Fruit fly (Drosophila melanogaster) whole organism, prepupa: ENCODE results near the gene Sp1.

ENCODE experiments used
- Blimp-1 ChIP-seq: fragments of 200-800 bp; sonication (Bioruptor generic); optimal IDR thresholded peaks from 3 replicates; lab custom pipeline; 2017; ENCODE audit warnings: missing biosample characterization, missing genetic modification characterization, mild to moderate bottlenecking, moderate library complexity, missing genetic modification reagents
- CG10631 ChIP-seq: fragments of 200-800 bp; sonication (Bioruptor generic); optimal IDR thresholded peaks from 2 replicates; lab custom pipeline; 2016; ENCODE audit warnings: missing biosample characterization, missing genetic modification characterization
- CG11294 ChIP-seq: fragments of 200-800 bp; sonication (Bioruptor generic); IDR thresholded peaks from 2 replicates; pipeline ENCODE4 v1.3.6; 2022; ENCODE audit warnings: missing biosample characterization, missing genetic modification characterization
- CG15336 ChIP-seq: fragments of 200-800 bp; sonication (Bioruptor generic); IDR thresholded peaks from 2 replicates; pipeline ENCODE4 v1.3.6; 2022; ENCODE audit warnings: missing biosample characterization, missing genetic modification characterization
- CG1621 ChIP-seq: fragments of 200-800 bp; sonication (Bioruptor generic); optimal IDR thresholded peaks from 3 replicates; lab custom pipeline; 2018; ENCODE audit warnings: missing biosample characterization, mild to moderate bottlenecking, missing genetic modification characterization
- CG16779 ChIP-seq: fragments of 200-800 bp; sonication (Bioruptor generic); optimal IDR thresholded peaks from 3 replicates; lab custom pipeline; 2017; ENCODE audit warnings: missing biosample characterization, mild to moderate bottlenecking, missing genetic modification characterization
- CG3032 ChIP-seq: fragments of 200-800 bp; optimal IDR thresholded peaks from 2 replicates; lab custom pipeline; 2019; ENCODE audit warnings: missing biosample characterization, mild to moderate bottlenecking, missing genetic modification characterization, moderate library complexity
- CG31627 ChIP-seq: fragments of 200-800 bp; sonication (Bioruptor generic); optimal IDR thresholded peaks from 3 replicates; lab custom pipeline; 2016; ENCODE audit warnings: missing biosample characterization, missing genetic modification characterization
- CG32006 ChIP-seq: fragments of 200-800 bp; sonication (Bioruptor generic); optimal IDR thresholded peaks from 3 replicates; lab custom pipeline; 2017; ENCODE audit warnings: missing biosample characterization, mild to moderate bottlenecking, missing genetic modification characterization
- CG34406 ChIP-seq: fragments of 200-800 bp; sonication (Bioruptor generic); optimal IDR thresholded peaks from 3 replicates; lab custom pipeline; 2016; ENCODE audit warnings: missing biosample characterization, missing genetic modification characterization
- CG3919 ChIP-seq: fragments of 200-800 bp; sonication (Bioruptor generic); optimal IDR thresholded peaks from 3 replicates; lab custom pipeline; 2016; ENCODE audit warnings: missing biosample characterization, missing genetic modification characterization
- CG4318 ChIP-seq: fragments of 200-800 bp; sonication (Bioruptor generic); optimal IDR thresholded peaks from 3 replicates; lab custom pipeline; 2017; ENCODE audit warnings: missing biosample characterization, mild to moderate bottlenecking, missing genetic modification characterization
- CG6792 ChIP-seq: fragments of 200-800 bp; sonication (Bioruptor generic); optimal IDR thresholded peaks from 3 replicates; lab custom pipeline; 2016; ENCODE audit warnings: missing biosample characterization, missing genetic modification characterization
- CG6808 ChIP-seq: fragments of 200-800 bp; sonication (Bioruptor generic); optimal IDR thresholded peaks from 3 replicates; lab custom pipeline; 2017; ENCODE audit warnings: missing biosample characterization, missing genetic modification characterization, mild to moderate bottlenecking, moderate library complexity, missing genetic modification reagents
- CG7368 ChIP-seq: fragments of 200-800 bp; sonication (Bioruptor generic); optimal IDR thresholded peaks from 3 replicates; lab custom pipeline; 2016; ENCODE audit warnings: missing biosample characterization, missing genetic modification characterization
- CG8119 ChIP-seq: fragments of 200-800 bp; sonication (Bioruptor generic); IDR thresholded peaks from 3 replicates; pipeline ENCODE4 v1.3.6; 2022; ENCODE audit warnings: missing biosample characterization, missing genetic modification characterization
- CG8319 ChIP-seq: fragments of 200-800 bp; sonication (Bioruptor generic); optimal IDR thresholded peaks from 3 replicates; lab custom pipeline; 2016; ENCODE audit warnings: missing biosample characterization, missing genetic modification characterization
- CG8632 ChIP-seq: fragments of 200-800 bp; sonication (Bioruptor generic); optimal IDR thresholded peaks from 3 replicates; lab custom pipeline; 2016; ENCODE audit warnings: missing biosample characterization, missing genetic modification characterization
- CG9139 ChIP-seq: fragments of 200-800 bp; sonication (Bioruptor generic); optimal IDR thresholded peaks from 3 replicates; lab custom pipeline; 2017; ENCODE audit warnings: missing biosample characterization, mild to moderate bottlenecking, missing genetic modification characterization
- Eip78C ChIP-seq: fragments of 200-800 bp; sonication (Bioruptor generic); peaks from one replicate; lab custom pipeline; 2016; ENCODE audit warnings: missing biosample characterization, missing genetic modification characterization
- Eip93F ChIP-seq: fragments of 200-800 bp; sonication (Bioruptor generic); optimal IDR thresholded peaks from 2 replicates; lab custom pipeline; 2016; ENCODE audit warnings: missing biosample characterization, mild to moderate bottlenecking, missing genetic modification characterization
- Ets96B ChIP-seq: fragments of 200-800 bp; optimal IDR thresholded peaks from 2 replicates; lab custom pipeline; 2019; ENCODE audit warnings: missing biosample characterization, mild to moderate bottlenecking, missing genetic modification characterization, moderate library complexity
- Gug ChIP-seq: fragments of 200-800 bp; sonication (Bioruptor generic); IDR thresholded peaks from 2 replicates; pipeline ENCODE4 v1.3.6; 2022; ENCODE audit warnings: missing biosample characterization, missing genetic modification characterization
- Hr38 ChIP-seq: sonication (Bioruptor generic); optimal IDR thresholded peaks from 2 replicates; lab custom pipeline; 2016; ENCODE audit warnings: missing biosample characterization, missing genetic modification characterization
- Hr39 ChIP-seq: fragments of 200-800 bp; sonication (Bioruptor generic); optimal IDR thresholded peaks from 2 replicates; lab custom pipeline; 2016; ENCODE audit warnings: missing biosample characterization, missing genetic modification characterization
- Lpt ChIP-seq: fragments of 200-800 bp; sonication (Bioruptor generic); optimal IDR thresholded peaks from 3 replicates; lab custom pipeline; 2016; ENCODE audit warnings: missing biosample characterization, missing genetic modification characterization
- Met ChIP-seq: fragments of 200-800 bp; sonication (Bioruptor generic); optimal IDR thresholded peaks from 3 replicates; lab custom pipeline; 2016; ENCODE audit warnings: missing biosample characterization, missing genetic modification characterization
- OdsH ChIP-seq: fragments of 200-800 bp; sonication (Bioruptor generic); optimal IDR thresholded peaks from 3 replicates; lab custom pipeline; 2016; ENCODE audit warnings: missing biosample characterization, missing genetic modification characterization
- Smox ChIP-seq: fragments of 200-800 bp; sonication (Bioruptor generic); optimal IDR thresholded peaks from 3 replicates; lab custom pipeline; 2016; ENCODE audit warnings: missing biosample characterization, missing genetic modification characterization
- Sox102F ChIP-seq: fragments of 200-800 bp; sonication (Bioruptor generic); optimal IDR thresholded peaks from 2 replicates; lab custom pipeline; 2016; ENCODE audit warnings: missing biosample characterization, mild to moderate bottlenecking, missing genetic modification characterization
- Sox14 ChIP-seq: fragments of 200-800 bp; sonication (Bioruptor generic); optimal IDR thresholded peaks from 3 replicates; lab custom pipeline; 2016; ENCODE audit warnings: missing biosample characterization, missing genetic modification characterization
- Sox15 ChIP-seq: fragments of 200-800 bp; sonication (Bioruptor generic); optimal IDR thresholded peaks from 3 replicates; lab custom pipeline; 2016; ENCODE audit warnings: missing biosample characterization, missing genetic modification characterization
- achi ChIP-seq: fragments of 200-800 bp; sonication (Bioruptor generic); optimal IDR thresholded peaks from 3 replicates; lab custom pipeline; 2016; ENCODE audit warnings: missing biosample characterization, missing genetic modification characterization
- acj6 ChIP-seq: fragments of 200-800 bp; sonication (Bioruptor generic); optimal IDR thresholded peaks from 3 replicates; lab custom pipeline; 2016; ENCODE audit warnings: missing biosample characterization, missing genetic modification characterization
- dac ChIP-seq: fragments of 200-800 bp; sonication (Bioruptor generic); optimal IDR thresholded peaks from 2 replicates; lab custom pipeline; 2017; ENCODE audit warnings: missing biosample characterization, mild to moderate bottlenecking, missing genetic modification characterization
- dsx ChIP-seq: fragments of 200-800 bp; optimal IDR thresholded peaks from 3 replicates; lab custom pipeline; 2019; ENCODE audit warnings: missing biosample characterization, mild to moderate bottlenecking, missing genetic modification characterization, moderate library complexity; ENCODE audit not compliant: poor library complexity, severe bottlenecking
- esn ChIP-seq: fragments of 200-800 bp; sonication (Bioruptor generic); optimal IDR thresholded peaks from 2 replicates; lab custom pipeline; 2016; ENCODE audit warnings: missing biosample characterization, mild to moderate bottlenecking, missing genetic modification characterization, moderate library complexity
- fd85E ChIP-seq: fragments of 200-800 bp; sonication (Bioruptor generic); optimal IDR thresholded peaks from 3 replicates; lab custom pipeline; 2016; ENCODE audit warnings: missing biosample characterization, missing genetic modification characterization
- fkh ChIP-seq: fragments of 200-800 bp; sonication (Bioruptor generic); optimal IDR thresholded peaks from 3 replicates; lab custom pipeline; 2017; ENCODE audit warnings: missing biosample characterization, mild to moderate bottlenecking, missing genetic modification characterization, moderate library complexity
- lz ChIP-seq: fragments of 200-800 bp; sonication (Bioruptor generic); optimal IDR thresholded peaks from 3 replicates; lab custom pipeline; 2016; ENCODE audit warnings: missing biosample characterization, missing genetic modification characterization
- pdm3 ChIP-seq: fragments of 200-800 bp; sonication (Bioruptor generic); optimal IDR thresholded peaks from 3 replicates; lab custom pipeline; 2016; ENCODE audit warnings: missing biosample characterization, missing genetic modification characterization
- salr ChIP-seq, 2 experiments: fragments of 200-800 bp; sonication (Bioruptor generic); optimal IDR thresholded peaks; 3 replicates each; lab custom pipeline; 2016 to 2018; ENCODE audit warnings: missing biosample characterization in 2 of 2, missing genetic modification characterization in 2 of 2, mild to moderate bottlenecking in 1 of 2
- spab ChIP-seq: fragments of 200-800 bp; sonication (Bioruptor generic); optimal IDR thresholded peaks from 2 replicates; lab custom pipeline; 2017; ENCODE audit warnings: missing biosample characterization, mild to moderate bottlenecking, missing genetic modification characterization, missing genetic modification reagents
- ss ChIP-seq, 2 experiments: fragments of 200-800 bp; sonication (Bioruptor generic); optimal IDR thresholded peaks; 2 replicates in 1 of 2; 3 replicates in 1 of 2; lab custom pipeline; 2017 to 2018; ENCODE audit warnings: mild to moderate bottlenecking in 2 of 2, missing biosample characterization in 2 of 2, missing genetic modification characterization in 2 of 2, moderate library complexity in 1 of 2
- svp ChIP-seq: fragments of 200-800 bp; sonication (Bioruptor generic); peaks from one replicate; lab custom pipeline; 2016; ENCODE audit warnings: missing biosample characterization, missing genetic modification characterization
- topi ChIP-seq: fragments of 200-800 bp; sonication (Bioruptor generic); optimal IDR thresholded peaks from 3 replicates; lab custom pipeline; 2016; ENCODE audit warnings: missing biosample characterization, missing genetic modification characterization

The Sp1 gene

DNA sequence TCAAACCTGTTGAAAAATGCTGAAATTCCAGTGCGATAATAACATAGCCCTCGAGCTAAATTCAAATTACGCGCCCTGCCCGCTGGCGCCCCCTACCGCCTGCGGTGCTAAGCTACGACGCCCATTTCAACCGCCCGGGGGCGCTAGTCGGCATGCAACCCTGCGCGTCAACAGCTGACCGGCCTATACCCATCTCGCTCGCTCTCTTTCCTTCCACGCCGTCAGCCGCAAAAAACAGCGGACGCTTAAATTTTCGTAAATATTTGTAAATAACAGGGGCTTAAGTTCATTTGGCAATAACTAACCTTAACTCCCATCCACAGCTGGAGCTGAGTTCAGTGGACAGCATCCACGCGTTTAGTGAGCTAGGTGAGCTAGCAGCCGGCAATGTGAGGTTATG lies 49.1 kb downstream of the Sp1 start, which contains the start of gene CG1354 (continued):
- TF ChIP-seq dac (GFP tag; lab: Kevin White, UChicago) (no peak), CG6792 (peak; percentile 42), ss (GFP tag; optimal IDR thresholded peaks at IDR 0.05; lab: Kevin White, UChicago) (peak in 1 of 2 experiments; percentile 17), CG11294 (GFP tag; lab: Robert Waterston, UW) (0 out of 2 replicates have a peak, but pooled peaks have one; percentile 13)

DNA sequence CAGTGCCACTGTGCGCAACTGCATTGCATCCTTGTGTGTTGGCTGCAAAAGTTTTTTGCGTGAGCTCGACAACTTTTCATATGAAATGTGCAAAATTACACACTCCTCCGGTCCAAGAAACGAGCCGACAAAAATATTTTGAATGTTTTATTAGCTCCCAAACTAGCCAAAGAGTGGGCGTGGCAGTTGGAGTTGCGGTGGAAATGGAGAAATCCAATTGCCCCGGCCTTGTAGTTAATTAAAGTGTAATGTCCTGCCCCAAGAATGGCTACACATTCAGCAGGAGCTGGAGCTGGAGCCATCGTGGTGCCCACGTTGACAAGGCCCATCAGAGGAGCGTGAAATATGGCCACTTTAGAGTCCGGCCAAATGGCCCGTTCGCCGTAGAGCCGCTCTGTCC lies 53.5 kb downstream of the Sp1 start, which contains the start of gene CARPB:
Gene CARPB, plus strand, starts transcription at position 301 of the 400 bp plus-strand sequence.
- no peak for TF ChIP-seq CG3919 (GFP tag; lab: Kevin White, UChicago)
- no peak for TF ChIP-seq CG9139
- 0 out of 3 replicates have a peak, but pooled peaks have one; percentile 8 for TF ChIP-seq CG8119
- TF ChIP-seq Blimp-1 (GFP tag; lab: Kevin White, UChicago) = no peak

DNA sequence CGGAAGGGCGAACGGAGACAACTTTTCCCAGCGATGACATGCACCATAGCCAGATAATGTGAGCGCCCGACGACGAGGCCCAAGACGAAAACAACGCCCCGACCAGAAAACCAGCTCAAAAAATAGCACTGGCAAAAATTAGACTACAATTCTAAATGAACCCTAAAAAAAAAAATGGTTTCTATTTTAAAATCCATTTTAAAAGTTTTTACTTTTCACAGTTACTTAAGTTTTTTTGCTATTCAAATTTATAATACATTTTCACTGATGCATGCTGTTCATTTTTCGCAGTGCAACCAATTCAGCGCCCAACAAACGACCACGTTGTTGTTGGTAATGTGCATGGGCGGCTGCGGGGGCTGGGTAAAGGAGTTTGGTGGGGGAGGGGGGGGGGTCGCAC lies 57.9 kb downstream of the Sp1 start:
- TF ChIP-seq CG16779 (no peak), acj6 (GFP tag; lab: Kevin White, UChicago) (peak; percentile 64), CG11294 (GFP tag; lab: Robert Waterston, UW) (peak; percentile 26; the same call in 1 of the 2 replicates), achi (no peak), Eip93F (GFP tag; lab: Kevin White, UChicago) (no peak), CG34406 (GFP tag; lab: Kevin White, UChicago) (peak; percentile 43), Lpt (GFP tag; lab: Kevin White, UChicago) (peak; percentile 23), Hr38 (GFP tag; lab: Kevin White, UChicago) (no peak), esn (GFP tag; lab: Kevin White, UChicago) (peak; percentile 47), fd85E (GFP tag; lab: Kevin White, UChicago) (no peak), CG15336 (peak; percentile 74), dac (GFP tag; lab: Kevin White, UChicago) (no peak), dsx (no peak), Eip78C (GFP tag; lab: Kevin White, UChicago) (peak; percentile 80), Sox15 (peak; percentile 10), CG4318 (GFP tag; lab: Kevin White, UChicago) (peak; percentile 36), Gug (peak; percentile 67), CG3032 (peak; percentile 59), CG31627 (GFP tag; lab: Kevin White, UChicago) (peak; percentile 36), Sox102F (GFP tag; lab: Kevin White, UChicago) (no peak), CG1621 (tag; lab: Kevin White, UChicago) (peak; percentile 21), CG8119 (peak; percentile 78), CG8632 (peak; percentile 24), CG7368 (GFP tag; lab: Kevin White, UChicago) (no peak), salr (GFP tag; optimal IDR thresholded peaks at IDR 0.05; lab: Kevin White, UChicago) (peak in 1 of 2 experiments; percentile 48), fkh (no peak), ss (GFP tag; optimal IDR thresholded peaks at IDR 0.05; lab: Kevin White, UChicago) (peak in 1 of 2 experiments; percentile 34), CG8319 (no peak), spab (peak; percentile 33), CG10631 (GFP tag; lab: Kevin White, UChicago) (peak; percentile 58), svp (GFP tag; lab: Kevin White, UChicago) (no peak), Blimp-1 (GFP tag; lab: Kevin White, UChicago) (no peak), CG3919 (GFP tag; lab: Kevin White, UChicago) (peak; percentile 57), CG32006 (GFP tag; lab: Kevin White, UChicago) (peak; percentile 72), CG6808 (GFP tag; lab: Kevin White, UChicago) (peak; percentile 2), Hr39 (GFP tag; lab: Kevin White, UChicago) (peak; percentile 52), topi (GFP tag; lab: Kevin White, UChicago) (peak; percentile 23), Ets96B (peak; percentile 34), lz (GFP tag; lab: Kevin White, UChicago) (peak; percentile 25), Sox14 (GFP tag; lab: Kevin White, UChicago) (peak; percentile 34), CG9139 (peak; percentile 19), Smox (peak; percentile 30), pdm3 (GFP tag; lab: Kevin White, UChicago) (peak; percentile 60), Met (GFP tag; lab: Kevin White, UChicago) (no peak), OdsH (GFP tag; lab: Kevin White, UChicago) (peak; percentile 68), CG6792 (peak; percentile 60)
